Fruit fly (Drosophila melanogaster): ENCODE measurements around the gene Hyls1.

Hyls1 gene

DNA sequence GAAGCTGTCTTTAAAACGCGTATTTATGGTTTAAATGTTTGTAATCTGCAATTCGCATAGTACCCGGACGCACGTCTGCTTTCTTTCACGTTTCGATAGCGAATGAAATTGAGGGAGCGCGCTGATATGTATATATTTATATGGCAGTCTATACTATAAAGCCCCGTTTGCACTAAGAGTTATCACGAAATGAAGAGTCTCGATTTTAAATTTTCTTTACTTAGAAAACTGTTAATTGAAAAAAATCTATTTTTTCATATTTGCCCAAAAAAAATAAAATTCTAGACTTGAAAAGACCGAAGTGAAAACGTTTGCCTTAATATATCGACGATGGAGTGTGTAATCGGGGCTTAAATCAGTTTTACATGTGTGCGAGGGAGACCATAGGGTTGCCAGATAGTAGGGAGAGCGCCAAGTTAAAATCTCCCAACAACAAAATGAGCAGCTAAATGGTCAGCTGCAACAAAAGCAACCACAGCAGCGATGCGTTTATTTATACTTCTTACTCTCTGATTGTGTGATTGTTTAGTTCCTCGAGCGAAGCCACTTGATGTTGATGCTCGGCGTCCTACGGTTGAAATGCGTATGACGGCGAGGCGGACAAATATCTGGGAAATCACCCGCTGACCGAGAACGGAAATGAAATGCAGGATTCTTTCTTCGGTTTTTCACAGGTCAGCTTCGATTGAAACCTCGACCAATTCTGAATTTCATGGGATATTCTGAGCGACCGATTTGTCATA is 26.7 kb downstream of the Hyls1 start, which contains the start of gene cact (continued):
- peak; percentile 99 for TF ChIP-seq Ets65A (GFP tag)
- TF ChIP-seq nerfin-1 (tag; optimal IDR thresholded peaks at IDR 0.05) = peak; percentile 81
- TF ChIP-seq CG2199 (GFP tag; IDR thresholded peaks at IDR 0.05) = peak; percentile 87
- TF ChIP-seq CG17328 (GFP tag; IDR thresholded peaks at IDR 0.05) = peak; percentile 91
- peak; percentile 64 for TF ChIP-seq wek (GFP tag; optimal IDR thresholded peaks at IDR 0.05)
- peak; percentile 82 for TF ChIP-seq CG11723 (GFP tag; optimal IDR thresholded peaks at IDR 0.05)
- peak; percentile 90 for TF ChIP-seq CG4360 (GFP tag; IDR thresholded peaks at IDR 0.05)
- peak; percentile 93 for TF ChIP-seq Rfx (GFP tag; IDR thresholded peaks at IDR 0.05)
- TF ChIP-seq CTCF (GFP tag; optimal IDR thresholded peaks at IDR 0.05) = peak; percentile 45
- TF ChIP-seq CG9215 (GFP tag; IDR thresholded peaks at IDR 0.05) = peak; percentile 85
- peak; percentile 24; the same call in 1 of the 2 replicates for TF ChIP-seq CG5953 (GFP tag; IDR thresholded peaks at IDR 0.05)
- peak; percentile 70 for TF ChIP-seq YL-1 (GFP tag; optimal IDR thresholded peaks at IDR 0.05)
- peak; percentile 94 for TF ChIP-seq CG13624 (GFP tag; optimal IDR thresholded peaks at IDR 0.05)
- peak in 1 of 3 experiments; percentile 90 for TF ChIP-seq lola (GFP tag; optimal IDR thresholded peaks at IDR 0.05)
- peak; percentile 63 for TF ChIP-seq CG15073 (GFP tag; optimal IDR thresholded peaks at IDR 0.05)
- TF ChIP-seq CG10209 (GFP tag; optimal IDR thresholded peaks at IDR 0.05) = peak; percentile 91
- TF ChIP-seq grau (tag; optimal IDR thresholded peaks at IDR 0.05) = peak; percentile 93
- peak; percentile 89 for TF ChIP-seq CG12299 (tag; optimal IDR thresholded peaks at IDR 0.05)
- no peak for TF ChIP-seq Tbp (GFP tag; optimal IDR thresholded peaks at IDR 0.05)
- TF ChIP-seq CG6791 (GFP tag; IDR thresholded peaks at IDR 0.05; ENCODE audit: partially characterized antibody) = 0 out of 3 replicates have a peak, but pooled peaks have one; percentile 12
- TF ChIP-seq B-H2 (GFP tag; optimal IDR thresholded peaks at IDR 0.05) = peak; percentile 89
- peak; percentile 90 for TF ChIP-seq CG15601 (tag; optimal IDR thresholded peaks at IDR 0.05)
- peak; percentile 79 for TF ChIP-seq CG33557 (GFP tag; optimal IDR thresholded peaks at IDR 0.05)
- peak; percentile 95 for TF ChIP-seq az2 (GFP tag; optimal IDR thresholded peaks at IDR 0.05)
- TF ChIP-seq CG9876 (GFP tag; optimal IDR thresholded peaks at IDR 0.05) = peak; percentile 89
- peak; percentile 94 for TF ChIP-seq jumu (GFP tag; optimal IDR thresholded peaks at IDR 0.05)
- peak; percentile 95 for TF ChIP-seq Antp (GFP tag; optimal IDR thresholded peaks at IDR 0.05)
- peak; percentile 72; the same call in 1 of the 2 replicates for TF ChIP-seq Nf-YA (GFP tag; IDR thresholded peaks at IDR 0.05)
- peak; percentile 92 for TF ChIP-seq CG3847 (GFP tag; IDR thresholded peaks at IDR 0.05)
- peak; percentile 93 for TF ChIP-seq HmgD (GFP tag; optimal IDR thresholded peaks at IDR 0.05)
- TF ChIP-seq zen2 (GFP tag; IDR thresholded peaks at IDR 0.05; ENCODE audit: partially characterized antibody) = no peak
- peak; percentile 92 for TF ChIP-seq Hr3 (GFP tag; optimal IDR thresholded peaks at IDR 0.05)
- TF ChIP-seq tap (tag; optimal IDR thresholded peaks at IDR 0.05) = peak; percentile 71
- peak; percentile 83 for TF ChIP-seq nau (GFP tag; optimal IDR thresholded peaks at IDR 0.05)
- TF ChIP-seq exex (tag; optimal IDR thresholded peaks at IDR 0.05) = peak; percentile 81
- peak; percentile 96 for TF ChIP-seq pum (GFP tag; optimal IDR thresholded peaks at IDR 0.05)
- no peak for TF ChIP-seq jigr1 (GFP tag; IDR thresholded peaks at IDR 0.05)
- no peak for TF ChIP-seq aop (GFP tag; IDR thresholded peaks at IDR 0.05)
- peak; percentile 63 for TF ChIP-seq unc-4 (GFP tag; IDR thresholded peaks at IDR 0.05; ENCODE audit: partially characterized antibody)
- peak; percentile 85 for TF ChIP-seq CG6813 (GFP tag; optimal IDR thresholded peaks at IDR 0.05)
- no peak for TF ChIP-seq nerfin-2 (GFP tag; IDR thresholded peaks at IDR 0.05; ENCODE audit: partially characterized antibody)
- peak; percentile 89 for TF ChIP-seq tup (GFP tag; optimal IDR thresholded peaks at IDR 0.05)
- no peak for TF ChIP-seq h (optimal IDR thresholded peaks at IDR 0.05)
- TF ChIP-seq dm (GFP tag; optimal IDR thresholded peaks at IDR 0.05) = peak; percentile 92
- TF ChIP-seq luna (GFP tag; optimal IDR thresholded peaks at IDR 0.05) = peak; percentile 68
- no peak for TF ChIP-seq prd (optimal IDR thresholded peaks at IDR 0.05)
- peak; percentile 94 for TF ChIP-seq prd (GFP tag; IDR thresholded peaks at IDR 0.05)
- peak; percentile 91 for TF ChIP-seq Atf3 (GFP tag; optimal IDR thresholded peaks at IDR 0.05)
- peak; percentile 83 for TF ChIP-seq CG4730 (GFP tag; IDR thresholded peaks at IDR 0.05)
- peak; percentile 56; the same call in 1 of the 2 replicates for TF ChIP-seq Poxn (GFP tag; IDR thresholded peaks at IDR 0.05)
